Fruit fly (Drosophila melanogaster): ENCODE data around the gene CG13318.

CG13318 gene

dm6 chr3R:8731597-8732263 is 40.8 kb downstream of the CG13318 start, which contains the start of the genes M1BP and CG8202 (continued):
- TF ChIP-seq sug (tag; optimal IDR thresholded peaks at IDR 0.05), result peak; percentile 92
- TF ChIP-seq CG8765 (GFP tag; IDR thresholded peaks at IDR 0.05), result peak; percentile 53
- no peak for TF ChIP-seq unc-4 (GFP tag; IDR thresholded peaks at IDR 0.05; ENCODE audit: partially characterized antibody)
- TF ChIP-seq onecut (GFP tag; IDR thresholded peaks at IDR 0.05), result peak; percentile 69
- peak; percentile 90 for TF ChIP-seq fd96Cb (tag; optimal IDR thresholded peaks at IDR 0.05)
- TF ChIP-seq CG8290 (GFP tag; optimal IDR thresholded peaks at IDR 0.05), result peak; percentile 83
- no peak for TF ChIP-seq CG8290 (tag; optimal IDR thresholded peaks at IDR 0.05)
- TF ChIP-seq dm (GFP tag; optimal IDR thresholded peaks at IDR 0.05), result no peak
- TF ChIP-seq bsh (GFP tag; optimal IDR thresholded peaks at IDR 0.05), result peak; percentile 67 to 86
- peak; percentile 90 for TF ChIP-seq nerfin-1 (tag; optimal IDR thresholded peaks at IDR 0.05)
- TF ChIP-seq kah (GFP tag; optimal IDR thresholded peaks at IDR 0.05), result peak; percentile 85
- TF ChIP-seq CG6272 (GFP tag; IDR thresholded peaks at IDR 0.05), result peak; percentile 59; the same call in 1 of the 2 replicates
- TF ChIP-seq cato (GFP tag; optimal IDR thresholded peaks at IDR 0.05; ENCODE audit: borderline replicate concordance), result peak; percentile 81
- peak; percentile 83 for TF ChIP-seq Aef1 (GFP tag; IDR thresholded peaks at IDR 0.05)
- TF ChIP-seq p53 (GFP tag; optimal IDR thresholded peaks at IDR 0.05), result no peak
- TF ChIP-seq Sry-δ (GFP tag; optimal IDR thresholded peaks at IDR 0.05), result peak; percentile 8
- TF ChIP-seq CG10543 (GFP tag; optimal IDR thresholded peaks at IDR 0.05), result peak; percentile 96
- TF ChIP-seq Side (GFP tag; optimal IDR thresholded peaks at IDR 0.05), result peak; percentile 32
- no peak for TF ChIP-seq ham (GFP tag; IDR thresholded peaks at IDR 0.05)
- TF ChIP-seq jigr1 (GFP tag; IDR thresholded peaks at IDR 0.05), result 0 out of 3 replicates have a peak, but pooled peaks have one; percentile 42
- TF ChIP-seq CG34376 (GFP tag; optimal IDR thresholded peaks at IDR 0.05), result peak; percentile 47
- TF ChIP-seq CG5180 (GFP tag; optimal IDR thresholded peaks at IDR 0.05), result no peak
- no peak; the same call in 1 of the 2 replicates for TF ChIP-seq Gsc (GFP tag; IDR thresholded peaks at IDR 0.05)
- TF ChIP-seq gt (GFP tag; IDR thresholded peaks at IDR 0.05), result no peak
- TF ChIP-seq CG9817 (tag; optimal IDR thresholded peaks at IDR 0.05), result peak; percentile 86
- peak; percentile 78 for TF ChIP-seq Spps (tag; optimal IDR thresholded peaks at IDR 0.05)
- TF ChIP-seq CG4854 (GFP tag; optimal IDR thresholded peaks at IDR 0.05), result peak; percentile 25
- no peak for TF ChIP-seq Lim3 (GFP tag; IDR thresholded peaks at IDR 0.05)
- peak; percentile 91 for TF ChIP-seq CG15696 (tag; optimal IDR thresholded peaks at IDR 0.05)
- TF ChIP-seq crc (GFP tag; optimal IDR thresholded peaks at IDR 0.05), result no peak
- TF ChIP-seq Chrac-16 (GFP tag; optimal IDR thresholded peaks at IDR 0.05), result peak; percentile 86
- peak; percentile 66; the same call in 1 of the 3 replicates for TF ChIP-seq croc (GFP tag; conservative IDR thresholded peaks at IDR 0.05)
- peak; percentile 59 for TF ChIP-seq pho (GFP tag; optimal IDR thresholded peaks at IDR 0.05)
- TF ChIP-seq CG10462 (GFP tag; optimal IDR thresholded peaks at IDR 0.05), result peak; percentile 78
- no peak for TF ChIP-seq zf30C (GFP tag; optimal IDR thresholded peaks at IDR 0.05)
- TF ChIP-seq jing (GFP tag; optimal IDR thresholded peaks at IDR 0.05), result no peak
- peak; percentile 56 for TF ChIP-seq HmgZ (tag; optimal IDR thresholded peaks at IDR 0.05)
- TF ChIP-seq Mad (GFP tag; optimal IDR thresholded peaks at IDR 0.05), result peak; percentile 70
- TF ChIP-seq CG9215 (GFP tag; IDR thresholded peaks at IDR 0.05), result peak; percentile 83
- TF ChIP-seq h (optimal IDR thresholded peaks at IDR 0.05), result no peak
- peak; percentile 67; the same call in 2 of the 3 replicates for TF ChIP-seq ci (GFP tag; IDR thresholded peaks at IDR 0.05)
- TF ChIP-seq zfh1 (GFP tag; IDR thresholded peaks at IDR 0.05), result peak; percentile 83; the same call in 2 of the 3 replicates
- TF ChIP-seq trh (GFP tag; optimal IDR thresholded peaks at IDR 0.05), result peak; percentile 77
- TF ChIP-seq NC2β (GFP tag; optimal IDR thresholded peaks at IDR 0.05), result peak; percentile 13
- TF ChIP-seq org-1 (GFP tag; optimal IDR thresholded peaks at IDR 0.05), result peak; percentile 71
- peak; percentile 31 for TF ChIP-seq CG17802 (tag; optimal IDR thresholded peaks at IDR 0.05)
- peak; percentile 75 for TF ChIP-seq Gug (GFP tag; IDR thresholded peaks at IDR 0.05)
- TF ChIP-seq ac (GFP tag; optimal IDR thresholded peaks at IDR 0.05), result peak; percentile 74
- peak; percentile 89 for TF ChIP-seq Med (GFP tag)
- no peak for TF ChIP-seq CG4282 (GFP tag; optimal IDR thresholded peaks at IDR 0.05)
- peak; percentile 73 for TF ChIP-seq CG3065 (GFP tag; optimal IDR thresholded peaks at IDR 0.05)

Data from whole organism, embryonic.